Worm (Caenorhabditis elegans) whole organism, young adult: Measurements from ENCODE around the gene R11D1.3.

Source experiments
- C17E4.6 ChIP-seq: fragments of 200-800 bp; sonication (Bioruptor generic); IDR thresholded peaks from 2 replicates; pipeline ENCODE4 v1.3.6; 2022; ENCODE audit warnings: missing genetic modification reagents, missing genetic modification characterization, missing compliant biosample characterization
- F23B12.7 ChIP-seq: sonication (generic microtip); optimal IDR thresholded peaks from 2 replicates; lab custom pipeline; 2017; ENCODE audit warnings: missing genetic modification characterization, mild to moderate bottlenecking, missing compliant biosample characterization, antibody characterized with exemption, moderate library complexity; ENCODE audit not compliant: insufficient read depth
- die-1 ChIP-seq: sonication (generic microtip); optimal IDR thresholded peaks from 2 replicates; lab custom pipeline; 2016; ENCODE audit warnings: missing genotype, mild to moderate bottlenecking, missing genetic modification characterization, missing compliant biosample characterization
- hsf-1 ChIP-seq: fragments of 200-800 bp; sonication (Bioruptor generic); IDR thresholded peaks from 2 replicates; pipeline ENCODE4 v1.3.6; 2022; ENCODE audit warnings: missing genetic modification reagents, missing genetic modification characterization, missing compliant biosample characterization
- let-607 ChIP-seq, 2 experiments: fragments of 200-800 bp in 1 of 2; sonication (Bioruptor generic) in 1 of 2; sonication (generic microtip) in 1 of 2; optimal IDR thresholded peaks; 2 replicates each; lab custom pipeline; 2016 to 2018; ENCODE audit warnings: mild to moderate bottlenecking in 2 of 2, missing compliant biosample characterization in 2 of 2, missing genetic modification characterization in 2 of 2, moderate library complexity in 2 of 2, missing genotype in 1 of 2
- sdz-38 ChIP-seq: sonication (generic microtip); optimal IDR thresholded peaks from 2 replicates; lab custom pipeline; 2016; ENCODE audit warnings: missing genotype, missing genetic modification characterization, missing compliant biosample characterization
- snpc-3.4 ChIP-seq: sonication (generic microtip); optimal IDR thresholded peaks from 2 replicates; lab custom pipeline; 2017; ENCODE audit warnings: missing genetic modification characterization, mild to moderate bottlenecking, missing compliant biosample characterization, antibody characterized with exemption, moderate library complexity, missing genotype, missing genetic modification reagents
- snpc-4 ChIP-seq, 5 experiments: fragments of 150-350 bp in 1 of 5; sonication (generic microtip) in 4 of 5; optimal IDR thresholded peaks; 2 replicates each; lab custom pipeline; 2014 to 2018; ENCODE audit warnings: missing genetic modification characterization in 5 of 5, missing biosample characterization in 3 of 5, antibody characterized with exemption in 2 of 5, mild to moderate bottlenecking in 2 of 5, missing compliant biosample characterization in 2 of 5, missing genotype in 2 of 5, moderate library complexity in 2 of 5, missing genetic modification reagents in 1 of 5
- unc-130 ChIP-seq: sonication (generic microtip); optimal IDR thresholded peaks from 2 replicates; lab custom pipeline; 2016; ENCODE audit warnings: missing genetic modification reagents, missing genetic modification characterization, missing compliant biosample characterization
- zim-3 ChIP-seq: sonication (generic microtip); optimal IDR thresholded peaks from 2 replicates; lab custom pipeline; 2017; ENCODE audit warnings: mild to moderate bottlenecking, missing genetic modification characterization, moderate library complexity, missing compliant biosample characterization
- ztf-26 ChIP-seq: sonication (generic microtip); optimal IDR thresholded peaks from 2 replicates; lab custom pipeline; 2017; ENCODE audit warnings: missing genetic modification characterization, missing compliant biosample characterization
- ztf-28 ChIP-seq: fragments of 200-800 bp; sonication (Bioruptor generic); IDR thresholded peaks from 2 replicates; pipeline ENCODE4 v1.3.6; 2022; ENCODE audit warnings: missing genetic modification reagents, missing genetic modification characterization, missing compliant biosample characterization

ce11 chrV:12714120-12714519 is 2.2 kb upstream of the R11D1.3 start, which contains the start of gene R11D1.4:
- no peak for TF ChIP-seq die-1 (tag; lab: Kevin White, UChicago)
- TF ChIP-seq C17E4.6 (GFP tag; lab: Robert Waterston, UW): no peak
- TF ChIP-seq sdz-38: no peak
- no peak for TF ChIP-seq let-607 (tag; optimal IDR thresholded peaks at IDR 0.05; lab: Kevin White, UChicago)
- TF ChIP-seq hsf-1: no peak
- TF ChIP-seq ztf-28: no peak
- no peak for TF ChIP-seq unc-130 (GFP tag; lab: Kevin White, UChicago)
- TF ChIP-seq snpc-4 (GFP tag; optimal IDR thresholded peaks at IDR 0.05; lab: Kevin White, UChicago): no peak
- TF ChIP-seq snpc-4 (tag; optimal IDR thresholded peaks at IDR 0.05; lab: Kevin White, UChicago): no peak
- TF ChIP-seq F23B12.7 (tag; lab: Kevin White, UChicago): no peak
- TF ChIP-seq zim-3: no peak
- no peak for TF ChIP-seq ztf-26 (tag; lab: Kevin White, UChicago)
- TF ChIP-seq snpc-3.4 (tag; lab: Kevin White, UChicago): no peak
